Worm (Caenorhabditis elegans): ENCODE results near the gene F49C12.11.

- TF ChIP-seq lin-39 (tag; optimal IDR thresholded peaks at IDR 0.05) = no peak
- no peak for TF ChIP-seq unc-39 (tag; optimal IDR thresholded peaks at IDR 0.05)
- TF ChIP-seq nhr-10 (tag; optimal IDR thresholded peaks at IDR 0.05) = no peak
- no peak for TF ChIP-seq unc-62 (GFP tag; optimal IDR thresholded peaks at IDR 0.05)
- no peak for TF ChIP-seq lin-13 (GFP tag; optimal IDR thresholded peaks at IDR 0.05)
- no peak for TF ChIP-seq nhr-12 (tag; optimal IDR thresholded peaks at IDR 0.05)
- TF ChIP-seq ama-1 (optimal IDR thresholded peaks at IDR 0.05) = no peak
- TF ChIP-seq ztf-11 (tag; optimal IDR thresholded peaks at IDR 0.05) = no peak
- TF ChIP-seq egl-27 (tag; optimal IDR thresholded peaks at IDR 0.05) = no peak
- no peak for TF ChIP-seq nhr-77 (tag; optimal IDR thresholded peaks at IDR 0.05)
Observed at ce11 chrIV:9333007-9333406, 13.8 kb downstream of the F49C12.11 start.
